Worm (Caenorhabditis elegans) whole organism, L1 larva: ENCODE results near the gene C07A9.10.
A peak's percentile ranks its signal among the peaks of the same experiment; 100 is the strongest.

Source experiments
- C04F5.9 ChIP-seq: sonication (generic microtip); optimal IDR thresholded peaks from 2 replicates; lab custom pipeline; 2016; ENCODE audit warnings: missing genetic modification characterization, missing compliant biosample characterization
- Y116A8C.19 ChIP-seq: sonication (generic microtip); optimal IDR thresholded peaks from 2 replicates; lab custom pipeline; 2016; ENCODE audit warnings: missing compliant biosample characterization, missing genetic modification characterization, borderline replicate concordance
- aha-1 ChIP-seq: fragments of 150-350 bp; optimal IDR thresholded peaks from 2 replicates; lab custom pipeline; 2014; ENCODE audit warnings: missing biosample characterization, missing genetic modification characterization
- aly-2 ChIP-seq: fragments of 150-350 bp; optimal IDR thresholded peaks from 2 replicates; lab custom pipeline; 2014; ENCODE audit warnings: missing biosample characterization, missing genetic modification characterization
- ama-1 ChIP-seq: fragments of 150-350 bp; optimal IDR thresholded peaks from 2 replicates; lab custom pipeline; 2014
- blmp-1 ChIP-seq: fragments of 150-350 bp; optimal IDR thresholded peaks from 2 replicates; lab custom pipeline; 2014; ENCODE audit warnings: missing biosample characterization, missing genetic modification characterization
- ceh-88 ChIP-seq: fragments of 200-800 bp; sonication (Bioruptor generic); IDR thresholded peaks from 2 replicates; pipeline ENCODE4 v1.3.6; 2022; ENCODE audit warnings: missing genetic modification characterization, missing compliant biosample characterization
- ceh-90 ChIP-seq: sonication (generic microtip); optimal IDR thresholded peaks from 2 replicates; lab custom pipeline; 2016; ENCODE audit warnings: missing genetic modification characterization, missing compliant biosample characterization
- egl-13 ChIP-seq: sonication (generic microtip); optimal IDR thresholded peaks from 2 replicates; lab custom pipeline; 2016; ENCODE audit warnings: missing genotype, missing genetic modification reagents, missing genetic modification characterization, missing compliant biosample characterization
- fkh-10 ChIP-seq: sonication (generic microtip); optimal IDR thresholded peaks from 2 replicates; lab custom pipeline; 2017; ENCODE audit warnings: missing biosample characterization, missing genetic modification reagents, missing genetic modification characterization
- fkh-4 ChIP-seq: sonication (generic microtip); optimal IDR thresholded peaks from 2 replicates; lab custom pipeline; 2016; ENCODE audit warnings: missing compliant biosample characterization, missing genetic modification characterization, borderline replicate concordance
- fkh-8 ChIP-seq: sonication (generic microtip); optimal IDR thresholded peaks from 2 replicates; lab custom pipeline; 2016; ENCODE audit warnings: mild to moderate bottlenecking, missing genetic modification characterization, missing compliant biosample characterization
- grh-1 ChIP-seq: fragments of 200-800 bp; sonication (Bioruptor generic); IDR thresholded peaks from 2 replicates; pipeline ENCODE4 v1.3.6; 2022; ENCODE audit warnings: missing genetic modification reagents, missing genetic modification characterization, missing compliant biosample characterization
- hlh-17 ChIP-seq: fragments of 200-800 bp; sonication (Bioruptor generic); optimal IDR thresholded peaks from 2 replicates; lab custom pipeline; 2018; ENCODE audit warnings: missing genetic modification characterization, mild to moderate bottlenecking, missing compliant biosample characterization, moderate library complexity, borderline replicate concordance
- hlh-4 ChIP-seq: sonication (generic microtip); optimal IDR thresholded peaks from 2 replicates; lab custom pipeline; 2016; ENCODE audit warnings: mild to moderate bottlenecking, missing genetic modification characterization, missing compliant biosample characterization
- hpl-2 ChIP-seq: fragments of 150-350 bp; optimal IDR thresholded peaks from 2 replicates; lab custom pipeline; 2014; ENCODE audit warnings: missing biosample characterization, missing genetic modification reagents, missing genetic modification characterization
- irx-1 ChIP-seq: sonication (generic microtip); optimal IDR thresholded peaks from 2 replicates; lab custom pipeline; 2016; ENCODE audit warnings: missing genetic modification characterization, missing compliant biosample characterization
- isw-1 ChIP-seq: fragments of 200-800 bp; sonication (Bioruptor generic); IDR thresholded peaks from 2 replicates; pipeline ENCODE4 v1.3.6; 2022; ENCODE audit warnings: missing genetic modification characterization, missing compliant biosample characterization
- jun-1 ChIP-seq: fragments of 150-350 bp; optimal IDR thresholded peaks from 2 replicates; lab custom pipeline; 2014; ENCODE audit warnings: missing biosample characterization, missing genetic modification reagents, missing genetic modification characterization
- lin-15B ChIP-seq: fragments of 150-350 bp; sonication (generic microtip); optimal IDR thresholded peaks from 3 replicates; lab custom pipeline; 2014; ENCODE audit warnings: missing biosample characterization, missing genetic modification characterization
- lir-3 ChIP-seq: sonication (generic microtip); optimal IDR thresholded peaks from 2 replicates; lab custom pipeline; 2016; ENCODE audit warnings: mild to moderate bottlenecking, missing genetic modification characterization, moderate library complexity, missing compliant biosample characterization; ENCODE audit not compliant: poor library complexity
- mdl-1 ChIP-seq, 2 experiments: fragments of 150-350 bp; optimal IDR thresholded peaks; 2 replicates each; lab custom pipeline; 2014 to 2017; ENCODE audit warnings: missing biosample characterization in 2 of 2, missing genetic modification characterization in 2 of 2, inconsistent platforms in 1 of 2
- mep-1 ChIP-seq: fragments of 150-350 bp; optimal IDR thresholded peaks from 2 replicates; lab custom pipeline; 2014; ENCODE audit warnings: missing biosample characterization, missing genetic modification characterization
- nhr-11 ChIP-seq: fragments of 150-350 bp; optimal IDR thresholded peaks from 2 replicates; lab custom pipeline; 2014; ENCODE audit warnings: missing biosample characterization, missing genetic modification characterization
- nhr-12 ChIP-seq: sonication (generic microtip); optimal IDR thresholded peaks from 2 replicates; lab custom pipeline; 2017; ENCODE audit warnings: missing biosample characterization, missing genetic modification characterization
- nhr-28 ChIP-seq: fragments of 150-350 bp; optimal IDR thresholded peaks from 2 replicates; lab custom pipeline; 2014; ENCODE audit warnings: missing biosample characterization, missing genetic modification characterization
- nhr-71 ChIP-seq: sonication (generic microtip); optimal IDR thresholded peaks from 2 replicates; lab custom pipeline; 2016; ENCODE audit warnings: mild to moderate bottlenecking, missing genetic modification characterization, moderate library complexity, missing compliant biosample characterization
- nhr-84 ChIP-seq: sonication (generic microtip); optimal IDR thresholded peaks from 2 replicates; lab custom pipeline; 2017; ENCODE audit warnings: missing biosample characterization, missing genetic modification characterization
- nhr-90 ChIP-seq: sonication (generic microtip); optimal IDR thresholded peaks from 2 replicates; lab custom pipeline; 2016; ENCODE audit warnings: mild to moderate bottlenecking, missing genetic modification characterization, missing compliant biosample characterization; ENCODE audit not compliant: poor library complexity
- pax-3 ChIP-seq: fragments of 200-800 bp; sonication (Bioruptor generic); optimal IDR thresholded peaks from 2 replicates; lab custom pipeline; 2018; ENCODE audit warnings: mild to moderate bottlenecking, missing genetic modification characterization, moderate library complexity, missing compliant biosample characterization
- pqm-1 ChIP-seq: sonication (generic microtip); optimal IDR thresholded peaks from 3 replicates; lab custom pipeline; 2017; ENCODE audit warnings: missing biosample characterization, missing genetic modification characterization
- snpc-4 ChIP-seq: fragments of 150-350 bp; optimal IDR thresholded peaks from 2 replicates; lab custom pipeline; 2014; ENCODE audit warnings: missing biosample characterization, missing genetic modification characterization
- sox-4 ChIP-seq: sonication (generic microtip); optimal IDR thresholded peaks from 2 replicates; lab custom pipeline; 2016; ENCODE audit warnings: missing genetic modification characterization, missing compliant biosample characterization
- sptf-1 ChIP-seq: fragments of 150-350 bp; optimal IDR thresholded peaks from 2 replicates; lab custom pipeline; 2014; ENCODE audit warnings: missing biosample characterization, missing genetic modification characterization
- swsn-7 ChIP-seq: sonication (generic microtip); optimal IDR thresholded peaks from 2 replicates; lab custom pipeline; 2016; ENCODE audit warnings: missing genetic modification characterization, missing compliant biosample characterization
- tlp-1 ChIP-seq: fragments of 150-350 bp; optimal IDR thresholded peaks from 2 replicates; lab custom pipeline; 2014; ENCODE audit warnings: missing biosample characterization, missing genetic modification characterization
- unc-30 ChIP-seq: sonication (generic microtip); optimal IDR thresholded peaks from 2 replicates; lab custom pipeline; 2017; ENCODE audit warnings: missing biosample characterization, missing genetic modification characterization
- unc-62 ChIP-seq: fragments of 150-350 bp; optimal IDR thresholded peaks from 2 replicates; lab custom pipeline; 2014; ENCODE audit warnings: missing biosample characterization, missing genetic modification reagents, missing genetic modification characterization
- xbp-1 ChIP-seq: sonication (generic microtip); optimal IDR thresholded peaks from 2 replicates; lab custom pipeline; 2016; ENCODE audit warnings: missing genetic modification characterization, missing compliant biosample characterization
- ztf-11 ChIP-seq, 2 experiments: sonication (generic microtip); optimal IDR thresholded peaks; 2 replicates each; lab custom pipeline; 2016 to 2017; ENCODE audit warnings: missing genetic modification characterization in 2 of 2, missing biosample characterization in 1 of 2, missing compliant biosample characterization in 1 of 2

The C07A9.10 gene

DNA sequence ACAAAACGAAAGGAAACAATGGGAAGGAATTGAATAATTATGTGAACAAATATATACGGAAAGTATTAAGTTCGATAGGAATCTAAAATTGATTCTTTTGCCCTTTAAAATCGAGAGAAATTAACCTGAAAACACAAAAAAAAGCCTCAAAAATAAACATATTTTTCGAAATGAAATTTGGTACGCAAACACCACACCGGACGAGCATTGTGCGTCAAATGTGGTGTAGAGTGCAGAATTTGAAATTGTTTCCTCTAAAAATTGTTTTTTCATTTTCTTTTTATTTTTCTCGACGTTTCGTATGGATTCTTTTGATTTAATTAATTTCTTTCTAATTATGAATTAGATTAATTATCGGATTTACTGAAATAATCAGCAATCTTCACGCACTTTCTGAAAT, 9.5 kb upstream of the C07A9.10 start (continued):
- TF ChIP-seq jun-1 (tag; lab: Kevin White, UChicago) (no peak), fkh-4 (tag; lab: Kevin White, UChicago) (no peak), swsn-7 (tag; lab: Kevin White, UChicago) (peak; percentile 20), blmp-1 (tag; lab: Kevin White, UChicago) (peak; percentile 14), grh-1 (GFP tag; lab: Robert Waterston, UW) (no peak), C04F5.9 (tag; lab: Kevin White, UChicago) (no peak), Y116A8C.19 (tag; lab: Kevin White, UChicago) (no peak), ztf-11 (tag; optimal IDR thresholded peaks at IDR 0.05; lab: Kevin White, UChicago) (no peak), mep-1 (tag; lab: Kevin White, UChicago) (peak; percentile 26), aha-1 (tag; lab: Kevin White, UChicago) (no peak), aly-2 (no peak), egl-13 (tag; lab: Kevin White, UChicago) (no peak), lin-15B (tag; lab: Kevin White, UChicago) (no peak), irx-1 (tag; lab: Kevin White, UChicago) (no peak), nhr-11 (tag; lab: Kevin White, UChicago) (no peak), sptf-1 (no peak), nhr-28 (tag; lab: Kevin White, UChicago) (no peak), fkh-10 (GFP tag; lab: Kevin White, UChicago) (no peak), unc-62 (GFP tag; lab: Kevin White, UChicago) (no peak), fkh-8 (tag; lab: Kevin White, UChicago) (no peak), hlh-4 (tag; lab: Kevin White, UChicago) (no peak), nhr-71 (peak; percentile 38), hlh-17 (GFP tag; lab: Kevin White, UChicago) (no peak), nhr-90 (no peak), lir-3 (tag; lab: Kevin White, UChicago) (no peak), ceh-88 (GFP tag; lab: Robert Waterston, UW) (no peak), pqm-1 (tag; lab: Kevin White, UChicago) (no peak), xbp-1 (tag; lab: Kevin White, UChicago) (no peak), pax-3 (tag; lab: Kevin White, UChicago) (no peak), ceh-90 (no peak)

DNA sequence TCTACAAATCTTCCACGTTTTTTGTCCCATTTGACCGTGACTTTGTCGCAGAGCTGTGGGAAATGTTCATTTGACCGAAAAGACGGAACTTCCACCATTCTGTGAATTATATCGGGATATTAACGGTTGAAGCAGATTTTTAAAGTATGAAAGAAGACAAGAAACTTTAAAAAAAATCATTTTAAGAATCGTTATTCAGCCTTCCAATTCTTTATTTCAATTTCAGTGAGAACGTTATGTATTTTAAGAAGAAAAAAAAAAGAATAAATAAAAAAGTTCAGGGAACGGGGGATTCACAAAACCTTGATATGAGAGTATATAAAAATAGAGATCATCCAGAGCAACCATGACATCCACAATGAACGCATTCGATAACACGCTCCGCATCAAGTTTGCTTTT, 8.6 kb upstream of the C07A9.10 start, which contains the start of gene set-3:
set-3 (minus strand) TSS at position 101 of the 400 bp plus-strand sequence.
- TF ChIP-seq Y116A8C.19 (tag; lab: Kevin White, UChicago) (no peak), nhr-28 (tag; lab: Kevin White, UChicago) (no peak), isw-1 (GFP tag; lab: Robert Waterston, UW) (no peak), irx-1 (tag; lab: Kevin White, UChicago) (no peak), nhr-84 (no peak)

- TF ChIP-seq tlp-1 (tag; lab: Kevin White, UChicago), result no peak
- TF ChIP-seq fkh-4 (tag; lab: Kevin White, UChicago), result no peak
- TF ChIP-seq unc-62 (GFP tag; lab: Kevin White, UChicago), result no peak
- no peak for TF ChIP-seq nhr-90
- no peak for TF ChIP-seq unc-30 (tag; lab: Kevin White, UChicago)
- no peak for TF ChIP-seq nhr-12 (tag; lab: Kevin White, UChicago)
- no peak for TF ChIP-seq hpl-2 (GFP tag; lab: Kevin White, UChicago)
- TF ChIP-seq ama-1 (lab: Kevin White, UChicago), result no peak
- TF ChIP-seq snpc-4 (tag; lab: Kevin White, UChicago), result no peak
- no peak for TF ChIP-seq sox-4
- TF ChIP-seq mdl-1 (tag; optimal IDR thresholded peaks at IDR 0.05; lab: Kevin White, UChicago), result no peak
- TF ChIP-seq jun-1 (tag; lab: Kevin White, UChicago), result no peak
Observed at ce11 chrIII:9690044-9690443, 4.2 kb upstream of the C07A9.10 start, which contains the start of gene best-5. TSS of gene best-5 (minus strand) at chrIII:9690253.
